Fruit fly (Drosophila melanogaster) whole organism, embryonic: ENCODE results near the gene CG14442.
A peak's percentile ranks its signal among the peaks of the same experiment; 100 is the strongest.

Experiments used
- Adf1 ChIP-seq: fragments of 200-800 bp; sonication (Bioruptor generic); IDR thresholded peaks from 2 replicates; pipeline ENCODE4 v1.3.6; 2022; ENCODE audit warnings: missing biosample characterization, missing genetic modification characterization
- BEAF-32 ChIP-seq: fragments of 200-800 bp; sonication (Bioruptor generic); optimal IDR thresholded peaks from 3 replicates; lab custom pipeline; 2017; ENCODE audit warnings: missing biosample characterization, missing genetic modification characterization, mild to moderate bottlenecking, moderate library complexity, missing genetic modification reagents
- CG10147 ChIP-seq: fragments of 200-800 bp; sonication (Bioruptor generic); optimal IDR thresholded peaks from 2 replicates; lab custom pipeline; 2019; ENCODE audit warnings: missing biosample characterization, mild to moderate bottlenecking, missing genetic modification characterization, moderate library complexity
- CG10209 ChIP-seq: fragments of 200-800 bp; sonication (Bioruptor generic); optimal IDR thresholded peaks from 3 replicates; lab custom pipeline; 2017; ENCODE audit warnings: missing biosample characterization, mild to moderate bottlenecking, missing genetic modification characterization, missing genetic modification reagents
- CG10462 ChIP-seq: fragments of 200-800 bp; sonication (Bioruptor generic); optimal IDR thresholded peaks from 2 replicates; lab custom pipeline; 2016; ENCODE audit warnings: missing biosample characterization, missing genetic modification characterization
- CG12155 ChIP-seq: fragments of 200-800 bp; sonication (Bioruptor generic); optimal IDR thresholded peaks from 3 replicates; lab custom pipeline; 2016; ENCODE audit warnings: missing biosample characterization, missing genetic modification characterization
- CG13287 ChIP-seq: fragments of 200-800 bp; sonication (Bioruptor generic); IDR thresholded peaks from 2 replicates; pipeline ENCODE4 v1.3.6; 2022; ENCODE audit warnings: missing biosample characterization, missing genetic modification characterization; ENCODE audit not compliant: partially characterized antibody
- CG14441 ChIP-seq: fragments of 200-800 bp; sonication (Bioruptor generic); IDR thresholded peaks from 2 replicates; pipeline ENCODE4 v1.3.6; 2022; ENCODE audit warnings: missing biosample characterization, missing genetic modification characterization
- CG14710 ChIP-seq: fragments of 200-800 bp; sonication (Bioruptor generic); optimal IDR thresholded peaks from 3 replicates; lab custom pipeline; 2019; ENCODE audit warnings: missing biosample characterization, mild to moderate bottlenecking, missing genetic modification characterization, moderate library complexity
- CG17912 ChIP-seq: fragments of 200-800 bp; sonication (Bioruptor generic); optimal IDR thresholded peaks from 2 replicates; lab custom pipeline; 2018; ENCODE audit warnings: missing biosample characterization, mild to moderate bottlenecking, missing genetic modification characterization
- CG18476 ChIP-seq: fragments of 200-800 bp; sonication (Bioruptor generic); optimal IDR thresholded peaks from 2 replicates; lab custom pipeline; 2016; ENCODE audit warnings: missing biosample characterization, mild to moderate bottlenecking, missing genetic modification characterization
- CG31224 ChIP-seq: fragments of 200-800 bp; sonication (Bioruptor generic); IDR thresholded peaks from 2 replicates; pipeline ENCODE4 v1.3.6; 2022; ENCODE audit warnings: missing biosample characterization, missing genetic modification characterization
- CG6254 ChIP-seq: fragments of 200-800 bp; sonication (Bioruptor generic); optimal IDR thresholded peaks from 3 replicates; lab custom pipeline; 2017; ENCODE audit warnings: mild to moderate bottlenecking, missing biosample characterization, missing genetic modification reagents, missing genetic modification characterization
- CG7928 ChIP-seq: fragments of 200-800 bp; sonication (Bioruptor generic); optimal IDR thresholded peaks from 2 replicates; lab custom pipeline; 2017; ENCODE audit warnings: missing biosample characterization, mild to moderate bottlenecking, missing genetic modification characterization
- CG7963 ChIP-seq: fragments of 200-800 bp; sonication (Bioruptor generic); IDR thresholded peaks from 3 replicates; pipeline ENCODE4 v1.3.6; 2022; ENCODE audit warnings: missing biosample characterization, missing genetic modification characterization; ENCODE audit not compliant: partially characterized antibody
- CHES-1-like ChIP-seq: fragments of 200-800 bp; sonication (Bioruptor generic); optimal IDR thresholded peaks from 2 replicates; lab custom pipeline; 2016; ENCODE audit warnings: missing biosample characterization, missing genetic modification characterization
- Dip3 ChIP-seq: fragments of 200-800 bp; sonication (Bioruptor generic); optimal IDR thresholded peaks from 3 replicates; lab custom pipeline; 2016; ENCODE audit warnings: missing biosample characterization, missing genetic modification characterization
- Dref ChIP-seq: fragments of 200-800 bp; sonication (Bioruptor generic); IDR thresholded peaks from 2 replicates; pipeline ENCODE4 v1.3.6; 2022; ENCODE audit warnings: missing biosample characterization, missing genetic modification characterization
- Fer3 ChIP-seq: fragments of 200-800 bp; sonication (Bioruptor generic); optimal IDR thresholded peaks from 2 replicates; lab custom pipeline; 2018; ENCODE audit warnings: missing biosample characterization, mild to moderate bottlenecking, missing genetic modification characterization, moderate library complexity
- H15 ChIP-seq: fragments of 200-800 bp; sonication (Bioruptor generic); IDR thresholded peaks from 3 replicates; pipeline ENCODE4 v1.3.6; 2022; ENCODE audit warnings: missing biosample characterization, missing genetic modification characterization
- Hand ChIP-seq: fragments of 200-800 bp; sonication (Bioruptor generic); optimal IDR thresholded peaks from 2 replicates; lab custom pipeline; 2017; ENCODE audit warnings: mild to moderate bottlenecking, missing biosample characterization, missing genetic modification reagents, missing genetic modification characterization
- Hr3 ChIP-seq: fragments of 200-800 bp; sonication (Bioruptor generic); optimal IDR thresholded peaks from 3 replicates; lab custom pipeline; 2016; ENCODE audit warnings: missing biosample characterization, missing genetic modification characterization
- Hsf ChIP-seq: fragments of 200-800 bp; sonication (Bioruptor generic); optimal IDR thresholded peaks from 3 replicates; lab custom pipeline; 2016; ENCODE audit warnings: missing biosample characterization, missing genetic modification characterization
- Jarid2 ChIP-seq: fragments of 200-800 bp; sonication (Bioruptor generic); optimal IDR thresholded peaks from 3 replicates; lab custom pipeline; 2017; ENCODE audit warnings: mild to moderate bottlenecking, missing biosample characterization, missing genetic modification reagents, missing genetic modification characterization
- Kr ChIP-seq: fragments of 200-800 bp; sonication (Bioruptor generic); optimal IDR thresholded peaks from 2 replicates; lab custom pipeline; 2017; ENCODE audit warnings: missing biosample characterization, mild to moderate bottlenecking, missing genetic modification characterization
- Rfx ChIP-seq: fragments of 200-800 bp; sonication (Bioruptor generic); IDR thresholded peaks from 2 replicates; pipeline ENCODE4 v1.3.6; 2022; ENCODE audit warnings: missing biosample characterization, missing genetic modification characterization
- Spps ChIP-seq: fragments of 200-800 bp; sonication (Bioruptor generic); optimal IDR thresholded peaks from 2 replicates; lab custom pipeline; 2018; ENCODE audit warnings: missing biosample characterization, mild to moderate bottlenecking, missing genetic modification characterization
- Sry-δ ChIP-seq: fragments of 200-800 bp; sonication (Bioruptor generic); optimal IDR thresholded peaks from 2 replicates; lab custom pipeline; 2016; ENCODE audit warnings: missing biosample characterization, missing genetic modification characterization
- Stat92E ChIP-seq, 3 experiments: fragments of >200 bp in 2 of 3; fragments of 200-800 bp in 1 of 3; sonication (Bioruptor generic) in 1 of 3; optimal IDR thresholded peaks; 2 replicates each; lab custom pipeline; 2017 to 2019; ENCODE audit warnings: missing biosample characterization in 3 of 3, missing genetic modification characterization in 3 of 3, mild to moderate bottlenecking in 1 of 3, moderate library complexity in 1 of 3
- TFAM ChIP-seq: fragments of 200-800 bp; sonication (Bioruptor generic); optimal IDR thresholded peaks from 2 replicates; lab custom pipeline; 2017; ENCODE audit warnings: missing biosample characterization, missing genetic modification characterization, inconsistent platforms
- Vsx1 ChIP-seq: fragments of 200-800 bp; sonication (Bioruptor generic); optimal IDR thresholded peaks from 2 replicates; lab custom pipeline; 2017; ENCODE audit warnings: missing biosample characterization, mild to moderate bottlenecking, missing genetic modification characterization, missing genetic modification reagents
- ap ChIP-seq: fragments of 200-800 bp; sonication (Bioruptor generic); IDR thresholded peaks from 2 replicates; pipeline ENCODE4 v1.3.6; 2022; ENCODE audit warnings: missing biosample characterization, missing genetic modification characterization
- bowl ChIP-seq: fragments of 200-800 bp; sonication (Bioruptor generic); IDR thresholded peaks from 2 replicates; pipeline ENCODE4 v1.3.6; 2022; ENCODE audit warnings: missing biosample characterization, missing genetic modification characterization
- bsh ChIP-seq, 2 experiments: fragments of 200-800 bp; sonication (Bioruptor generic); optimal IDR thresholded peaks; 2 replicates each; lab custom pipeline; 2017 to 2018; ENCODE audit warnings: mild to moderate bottlenecking in 2 of 2, missing biosample characterization in 2 of 2, missing genetic modification characterization in 2 of 2, moderate library complexity in 1 of 2
- caup ChIP-seq: fragments of 200-800 bp; sonication (Bioruptor generic); optimal IDR thresholded peaks from 3 replicates; lab custom pipeline; 2017; ENCODE audit warnings: missing biosample characterization, mild to moderate bottlenecking, missing genetic modification characterization, moderate library complexity; ENCODE audit not compliant: severe bottlenecking
- chinmo ChIP-seq: fragments of 200-800 bp; sonication (Bioruptor generic); IDR thresholded peaks from 4 replicates; pipeline ENCODE4 v1.3.6; 2022; ENCODE audit warnings: missing biosample characterization, missing genetic modification characterization; ENCODE audit not compliant: partially characterized antibody
- gfzf ChIP-seq: fragments of 200-800 bp; sonication (Bioruptor generic); optimal IDR thresholded peaks from 2 replicates; lab custom pipeline; 2016; ENCODE audit warnings: missing biosample characterization, mild to moderate bottlenecking, missing genetic modification characterization, moderate library complexity
- gsb ChIP-seq: fragments of 200-800 bp; sonication (Bioruptor generic); IDR thresholded peaks from 2 replicates; pipeline ENCODE4 v1.3.6; 2022; ENCODE audit warnings: missing biosample characterization, missing genetic modification characterization
- gsb-n ChIP-seq: fragments of 200-800 bp; sonication (Bioruptor generic); optimal IDR thresholded peaks from 3 replicates; lab custom pipeline; 2018; ENCODE audit warnings: missing biosample characterization, mild to moderate bottlenecking, missing genetic modification characterization
- lmd ChIP-seq: fragments of 200-800 bp; sonication (Bioruptor generic); IDR thresholded peaks from 2 replicates; pipeline ENCODE4 v1.3.6; 2022; ENCODE audit warnings: missing biosample characterization, missing genetic modification characterization
- nerfin-2 ChIP-seq: fragments of 200-800 bp; sonication (Bioruptor generic); IDR thresholded peaks from 2 replicates; pipeline ENCODE4 v1.3.6; 2022; ENCODE audit warnings: missing biosample characterization, missing genetic modification characterization; ENCODE audit not compliant: partially characterized antibody
- peb ChIP-seq: fragments of 200-800 bp; sonication (Bioruptor generic); IDR thresholded peaks from 2 replicates; pipeline ENCODE4 v1.3.6; 2022; ENCODE audit warnings: missing biosample characterization, missing genetic modification characterization
- repo ChIP-seq: fragments of 200-800 bp; sonication (Bioruptor generic); optimal IDR thresholded peaks from 2 replicates; lab custom pipeline; 2016; ENCODE audit warnings: missing biosample characterization, missing genetic modification characterization
- scrt ChIP-seq: fragments of 200-800 bp; sonication (Bioruptor generic); optimal IDR thresholded peaks from 2 replicates; lab custom pipeline; 2018; ENCODE audit warnings: missing biosample characterization, mild to moderate bottlenecking, missing genetic modification characterization, moderate library complexity
- slp2 ChIP-seq: fragments of 200-800 bp; sonication (Bioruptor generic); optimal IDR thresholded peaks from 2 replicates; lab custom pipeline; 2016; ENCODE audit warnings: missing biosample characterization, missing genetic modification characterization
- sr ChIP-seq: fragments of 200-800 bp; sonication (Bioruptor generic); IDR thresholded peaks from 3 replicates; pipeline ENCODE4 v1.3.6; 2022; ENCODE audit warnings: missing biosample characterization, missing genetic modification characterization
- stc ChIP-seq: fragments of 200-800 bp; sonication (Bioruptor generic); IDR thresholded peaks from 2 replicates; pipeline ENCODE4 v1.3.6; 2022; ENCODE audit warnings: missing biosample characterization, missing genetic modification characterization

CG14442 gene

dm6 chrX:6656626-6657558, 37.9 kb downstream of the CG14442 start (continued):
- peak; percentile 11 for TF ChIP-seq BEAF-32 (GFP tag; lab: Kevin White, UChicago)
- peak; percentile 39 for TF ChIP-seq CG10209 (GFP tag; lab: Kevin White, UChicago)
- TF ChIP-seq Dip3 (GFP tag; lab: Kevin White, UChicago) = no peak
- TF ChIP-seq peb (GFP tag; lab: Robert Waterston, UW) = no peak
- no peak for TF ChIP-seq CHES-1-like (GFP tag; lab: Kevin White, UChicago)
- TF ChIP-seq CG10147 (GFP tag; lab: Kevin White, UChicago) = peak; percentile 72
- no peak for TF ChIP-seq gsb-n (tag; lab: Kevin White, UChicago)
- TF ChIP-seq CG14710 = peak; percentile 32
- no peak for TF ChIP-seq repo (GFP tag; lab: Kevin White, UChicago)
- no peak for TF ChIP-seq Sry-δ
- TF ChIP-seq chinmo (GFP tag; lab: Robert Waterston, UW) = no peak
- peak; percentile 46 for TF ChIP-seq Rfx (GFP tag; lab: Robert Waterston, UW)
- peak; percentile 10 for TF ChIP-seq Hr3
- TF ChIP-seq nerfin-2 (GFP tag; lab: Robert Waterston, UW) = no peak
- TF ChIP-seq sr (GFP tag; lab: Robert Waterston, UW) = peak; percentile 96
- no peak for TF ChIP-seq Dref
- TF ChIP-seq Adf1 (GFP tag; lab: Robert Waterston, UW) = peak; percentile 18; the same call in 1 of the 2 replicates
- TF ChIP-seq Jarid2 (GFP tag; lab: Kevin White, UChicago) = no peak
- TF ChIP-seq Kr = no peak
- TF ChIP-seq CG7963 (GFP tag; lab: Robert Waterston, UW) = no peak
- no peak for TF ChIP-seq TFAM (GFP tag; lab: Kevin White, UChicago)
- TF ChIP-seq scrt = peak; percentile 59
- no peak for TF ChIP-seq CG17912 (GFP tag; lab: Kevin White, UChicago)
- peak; percentile 71 for TF ChIP-seq Fer3 (tag; lab: Kevin White, UChicago)
- peak; percentile 48 for TF ChIP-seq CG13287 (GFP tag; lab: Robert Waterston, UW)
- peak; percentile 71 for TF ChIP-seq Hand (GFP tag; lab: Kevin White, UChicago)
- TF ChIP-seq CG18476 (GFP tag; lab: Kevin White, UChicago) = no peak
- peak in 1 of 3 experiments; percentile 26 for TF ChIP-seq Stat92E (GFP tag; optimal IDR thresholded peaks at IDR 0.05; lab: Kevin White, UChicago)
- TF ChIP-seq Spps (tag; lab: Kevin White, UChicago) = no peak
- TF ChIP-seq slp2 (GFP tag; lab: Kevin White, UChicago) = no peak
- no peak for TF ChIP-seq Hsf (GFP tag; lab: Kevin White, UChicago)
- peak; percentile 57 for TF ChIP-seq caup (GFP tag; lab: Kevin White, UChicago)
- no peak for TF ChIP-seq H15 (GFP tag; lab: Robert Waterston, UW)
- TF ChIP-seq CG31224 (GFP tag; lab: Robert Waterston, UW) = no peak
- TF ChIP-seq bowl = no peak
- TF ChIP-seq CG7928 (GFP tag; lab: Kevin White, UChicago) = no peak
- no peak for TF ChIP-seq Vsx1 (GFP tag; lab: Kevin White, UChicago)
- TF ChIP-seq bsh (GFP tag; optimal IDR thresholded peaks at IDR 0.05; lab: Kevin White, UChicago) = peak in 1 of 2 experiments; percentile 25
- no peak for TF ChIP-seq ap (GFP tag; lab: Robert Waterston, UW)
- peak; percentile 2 for TF ChIP-seq CG12155 (GFP tag; lab: Kevin White, UChicago)
- no peak for TF ChIP-seq CG10462 (GFP tag; lab: Kevin White, UChicago)
- TF ChIP-seq gfzf (GFP tag; lab: Kevin White, UChicago) = no peak
- 0 out of 2 replicates have a peak, but pooled peaks have one; percentile 10 for TF ChIP-seq stc (GFP tag; lab: Robert Waterston, UW)
- no peak for TF ChIP-seq gsb (GFP tag; lab: Robert Waterston, UW)
- TF ChIP-seq lmd = peak; percentile 49; the same call in 1 of the 2 replicates
- 0 out of 2 replicates have a peak, but pooled peaks have one; percentile 28 for TF ChIP-seq CG14441 (GFP tag; lab: Robert Waterston, UW)
- TF ChIP-seq CG6254 = peak; percentile 25
